Fruit fly (Drosophila melanogaster) whole organism, prepupa: ENCODE data around the gene Sh.

Experiments used
- CG11294 ChIP-seq: fragments of 200-800 bp; sonication (Bioruptor generic); IDR thresholded peaks from 2 replicates; pipeline ENCODE4 v1.3.6; 2022; ENCODE audit warnings: missing biosample characterization, missing genetic modification characterization
- CG31627 ChIP-seq: fragments of 200-800 bp; sonication (Bioruptor generic); optimal IDR thresholded peaks from 3 replicates; lab custom pipeline; 2016; ENCODE audit warnings: missing biosample characterization, missing genetic modification characterization
- Hr39 ChIP-seq: fragments of 200-800 bp; sonication (Bioruptor generic); optimal IDR thresholded peaks from 2 replicates; lab custom pipeline; 2016; ENCODE audit warnings: missing biosample characterization, missing genetic modification characterization
- Smox ChIP-seq: fragments of 200-800 bp; sonication (Bioruptor generic); optimal IDR thresholded peaks from 3 replicates; lab custom pipeline; 2016; ENCODE audit warnings: missing biosample characterization, missing genetic modification characterization

- TF ChIP-seq Hr39 (GFP tag; lab: Kevin White, UChicago) (no peak), CG11294 (GFP tag; lab: Robert Waterston, UW) (no peak), CG31627 (no peak), Smox (GFP tag; lab: Kevin White, UChicago) (no peak)
Observed at dm6 chrX:18083528-18084365, 20.7 kb upstream of the Sh start.
